Fruit fly (Drosophila melanogaster): ENCODE results near the gene disco-r.

DNA sequence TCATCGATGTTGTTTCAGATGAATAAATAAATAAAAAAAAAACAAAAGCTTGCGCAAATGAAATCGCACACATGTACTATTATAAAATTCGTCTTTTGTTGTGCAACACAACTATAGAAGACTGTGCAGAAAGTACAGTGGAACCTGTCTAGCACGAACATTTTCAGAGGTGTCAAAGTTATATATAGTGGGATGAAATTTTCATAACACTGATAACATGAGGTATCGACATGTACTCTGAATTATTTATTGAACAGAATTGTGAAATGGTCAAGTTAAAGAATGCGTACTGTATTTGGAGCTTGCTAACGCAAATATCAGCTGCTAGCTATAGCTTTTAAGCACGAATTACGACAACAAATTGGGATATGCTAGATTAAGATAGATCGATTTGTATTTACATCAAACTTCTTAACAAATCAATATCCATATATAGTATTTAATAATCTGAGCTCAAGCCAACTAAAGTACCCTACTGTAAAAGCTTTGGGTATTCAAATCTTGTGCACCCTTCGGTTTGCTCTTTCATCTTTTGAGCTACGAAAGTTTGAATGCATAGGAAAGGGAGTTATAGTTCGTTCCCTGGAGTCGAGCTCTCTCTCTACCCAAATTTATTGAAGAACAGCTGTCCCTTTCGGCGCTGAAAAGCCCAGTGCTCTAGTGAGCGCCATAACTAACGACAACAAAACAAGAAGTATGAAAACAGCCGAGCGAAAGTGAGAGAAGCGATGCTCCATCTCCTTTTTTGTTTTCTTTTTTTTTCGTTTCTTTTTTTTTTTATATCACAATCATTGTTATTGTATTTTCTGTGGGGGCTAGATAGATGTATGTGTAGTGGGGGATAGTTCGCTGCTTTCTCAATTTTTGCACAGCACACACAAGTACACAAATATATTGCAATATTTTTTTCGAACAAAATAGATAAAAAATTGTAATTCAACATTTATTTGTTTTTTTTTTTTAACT is 58.3 kb downstream of the disco-r start:
- no peak for TF ChIP-seq pan (optimal IDR thresholded peaks at IDR 0.05)
- peak in 1 of 2 experiments; percentile 94 for TF ChIP-seq pan (GFP tag; optimal IDR thresholded peaks at IDR 0.05 in 1 of 2, IDR thresholded peaks at IDR 0.05 in 1 of 2)
- peak; percentile 65 for TF ChIP-seq E2f2 (GFP tag; IDR thresholded peaks at IDR 0.05)
- peak; percentile 83 for TF ChIP-seq repo (GFP tag; optimal IDR thresholded peaks at IDR 0.05)
- TF ChIP-seq Hsf (GFP tag; optimal IDR thresholded peaks at IDR 0.05): peak; percentile 91
- TF ChIP-seq CG4360 (GFP tag; IDR thresholded peaks at IDR 0.05): no peak
- peak; percentile 83 for TF ChIP-seq CG11093 (GFP tag; IDR thresholded peaks at IDR 0.05)
- TF ChIP-seq stwl (tag; optimal IDR thresholded peaks at IDR 0.05): no peak
- TF ChIP-seq crol (GFP tag; IDR thresholded peaks at IDR 0.05): 0 out of 2 replicates have a peak, but pooled peaks have one; percentile 31
- TF ChIP-seq prd (optimal IDR thresholded peaks at IDR 0.05): no peak
- peak; percentile 88 for TF ChIP-seq prd (GFP tag; IDR thresholded peaks at IDR 0.05)
- TF ChIP-seq CG6683 (GFP tag; optimal IDR thresholded peaks at IDR 0.05): peak; percentile 75

Measured in whole organism, embryonic.